Fruit fly (Drosophila melanogaster) whole organism, wandering third instar larva: ENCODE results near the gene wrm2.

ENCODE experiments used
- CG32264 ChIP-seq: fragments of 200-800 bp; sonication (Bioruptor generic); optimal IDR thresholded peaks from 2 replicates; lab custom pipeline; 2016; ENCODE audit warnings: missing biosample characterization, missing genetic modification characterization
- CG9705 ChIP-seq: fragments of 200-800 bp; sonication (Bioruptor generic); optimal IDR thresholded peaks from 2 replicates; lab custom pipeline; 2018; ENCODE audit warnings: missing biosample characterization, mild to moderate bottlenecking, missing genetic modification characterization
- CrebA ChIP-seq: fragments of 200-800 bp; sonication (Bioruptor generic); optimal IDR thresholded peaks from 2 replicates; lab custom pipeline; 2016; ENCODE audit warnings: missing biosample characterization, mild to moderate bottlenecking, missing genetic modification characterization, borderline replicate concordance
- Dfd ChIP-seq: fragments of >200 bp; optimal IDR thresholded peaks from 2 replicates; lab custom pipeline; 2017; ENCODE audit warnings: missing biosample characterization, missing genetic modification characterization
- GATAd ChIP-seq: sonication (Bioruptor generic); optimal IDR thresholded peaks from 2 replicates; lab custom pipeline; 2016; ENCODE audit warnings: missing biosample characterization, missing genetic modification characterization
- HLH106 ChIP-seq: fragments of 200-800 bp; optimal IDR thresholded peaks from 3 replicates; lab custom pipeline; 2019; ENCODE audit warnings: missing biosample characterization, mild to moderate bottlenecking, missing genetic modification characterization, moderate library complexity
- Mio ChIP-seq: sonication (Bioruptor generic); optimal IDR thresholded peaks from 2 replicates; lab custom pipeline; 2016; ENCODE audit warnings: missing biosample characterization, missing genetic modification characterization
- Myc ChIP-seq: fragments of >200 bp; optimal IDR thresholded peaks from 2 replicates; lab custom pipeline; 2017
- N ChIP-seq: fragments of >200 bp; optimal IDR thresholded peaks from 2 replicates; lab custom pipeline; 2018; ENCODE audit warnings: missing biosample characterization, missing external identifiers, missing genetic modification characterization
- OdsH ChIP-seq: fragments of 200-800 bp; sonication (Bioruptor generic); optimal IDR thresholded peaks from 2 replicates; lab custom pipeline; 2016; ENCODE audit warnings: missing biosample characterization, mild to moderate bottlenecking, missing genetic modification characterization
- Rel ChIP-seq, 2 experiments: fragments of 200-800 bp; sonication (Bioruptor generic) in 1 of 2; optimal IDR thresholded peaks; 2 replicates in 1 of 2; 3 replicates in 1 of 2; lab custom pipeline; 2016 to 2019; ENCODE audit warnings: mild to moderate bottlenecking in 2 of 2, missing biosample characterization in 2 of 2, missing genetic modification characterization in 2 of 2, moderate library complexity in 1 of 2
- br ChIP-seq: fragments of 200-800 bp; sonication (Bioruptor generic); optimal IDR thresholded peaks from 2 replicates; lab custom pipeline; 2016; ENCODE audit warnings: missing biosample characterization, missing genetic modification characterization
- dl ChIP-seq, 2 experiments: fragments of 175-275, 200-275 bp in 1 of 2; fragments of 200-275 bp in 1 of 2; sonication (Bioruptor generic); optimal IDR thresholded peaks; lab custom pipeline; 2018; ENCODE audit warnings: mild to moderate bottlenecking in 2 of 2, missing biosample characterization in 2 of 2, missing genetic modification characterization in 2 of 2, moderate library complexity in 2 of 2; ENCODE audit not compliant: partially characterized antibody in 2 of 2, insufficient read depth in 1 of 2
- fru ChIP-seq: fragments of 200-800 bp; sonication (Bioruptor generic); optimal IDR thresholded peaks from 3 replicates; lab custom pipeline; 2016; ENCODE audit warnings: missing biosample characterization, mild to moderate bottlenecking, missing genetic modification characterization
- lola ChIP-seq: fragments of >200 bp; optimal IDR thresholded peaks from 2 replicates; lab custom pipeline; 2017; ENCODE audit warnings: missing biosample characterization, missing genetic modification characterization
- psq ChIP-seq: fragments of 200-800 bp; sonication (Bioruptor generic); optimal IDR thresholded peaks from 3 replicates; lab custom pipeline; 2017; ENCODE audit warnings: missing biosample characterization, mild to moderate bottlenecking, missing genetic modification characterization, moderate library complexity
- rgr ChIP-seq: fragments of 200-800 bp; sonication (Bioruptor generic); optimal IDR thresholded peaks from 3 replicates; lab custom pipeline; 2016; ENCODE audit warnings: missing biosample characterization, mild to moderate bottlenecking, missing genetic modification characterization
- sv ChIP-seq: fragments of 200-800 bp; sonication (Bioruptor generic); optimal IDR thresholded peaks from 3 replicates; lab custom pipeline; 2016; ENCODE audit warnings: missing biosample characterization, missing genetic modification characterization
- tai ChIP-seq: sonication (Bioruptor generic); optimal IDR thresholded peaks from 2 replicates; lab custom pipeline; 2016; ENCODE audit warnings: missing biosample characterization, missing genetic modification characterization

Gene wrm2

dm6 chr3L:7300660-7301059 lies 34.4 kb downstream of the wrm2 start:
- no peak for TF ChIP-seq GATAd
- no peak for TF ChIP-seq HLH106 (tag; lab: Kevin White, UChicago)
- TF ChIP-seq OdsH (GFP tag; lab: Kevin White, UChicago), result no peak
- TF ChIP-seq lola (GFP tag; lab: Kevin White, UChicago), result no peak
- TF ChIP-seq CrebA (GFP tag; lab: Kevin White, UChicago), result no peak
- TF ChIP-seq psq (GFP tag; lab: Kevin White, UChicago), result no peak
- no peak for TF ChIP-seq Dfd (GFP tag; lab: Kevin White, UChicago)
- no peak for TF ChIP-seq fru (GFP tag; lab: Kevin White, UChicago)
- no peak for TF ChIP-seq Myc (lab: Kevin White, UChicago)
- no peak for TF ChIP-seq Rel (GFP tag; optimal IDR thresholded peaks at IDR 0.05; lab: Kevin White, UChicago)
- TF ChIP-seq Rel (tag; optimal IDR thresholded peaks at IDR 0.05; lab: Kevin White, UChicago), result no peak
- no peak for TF ChIP-seq tai (GFP tag; lab: Kevin White, UChicago)
- TF ChIP-seq CG9705, result no peak
- TF ChIP-seq N (GFP tag; lab: Kevin White, UChicago), result no peak
- no peak for TF ChIP-seq Mio
- no peak for TF ChIP-seq sv (GFP tag; lab: Kevin White, UChicago)
- TF ChIP-seq rgr (GFP tag; lab: Kevin White, UChicago), result no peak
- no peak for TF ChIP-seq CG32264 (GFP tag; lab: Kevin White, UChicago)
- no peak for TF ChIP-seq dl (GFP tag; optimal IDR thresholded peaks at IDR 0.05; lab: Kevin White, UChicago; ENCODE audit: insufficient read depth in 1 of 2, partially characterized antibody in 2 of 2)
- TF ChIP-seq br, result no peak
